Worm (Caenorhabditis elegans) whole organism, L3 larva: ENCODE results near the gene hcp-1.

Source experiments
- ceh-9 ChIP-seq: sonication (generic microtip); optimal IDR thresholded peaks from 2 replicates; lab custom pipeline; 2018; ENCODE audit warnings: missing biosample characterization, missing genetic modification characterization
- pha-4 ChIP-seq: fragments of 150-350 bp; optimal IDR thresholded peaks from 2 replicates; lab custom pipeline; 2014; ENCODE audit warnings: missing biosample characterization, missing genetic modification reagents, missing genetic modification characterization
- unc-39 ChIP-seq: sonication (generic microtip); optimal IDR thresholded peaks from 4 replicates; lab custom pipeline; 2017; ENCODE audit warnings: missing biosample characterization, missing genetic modification characterization

DNA sequence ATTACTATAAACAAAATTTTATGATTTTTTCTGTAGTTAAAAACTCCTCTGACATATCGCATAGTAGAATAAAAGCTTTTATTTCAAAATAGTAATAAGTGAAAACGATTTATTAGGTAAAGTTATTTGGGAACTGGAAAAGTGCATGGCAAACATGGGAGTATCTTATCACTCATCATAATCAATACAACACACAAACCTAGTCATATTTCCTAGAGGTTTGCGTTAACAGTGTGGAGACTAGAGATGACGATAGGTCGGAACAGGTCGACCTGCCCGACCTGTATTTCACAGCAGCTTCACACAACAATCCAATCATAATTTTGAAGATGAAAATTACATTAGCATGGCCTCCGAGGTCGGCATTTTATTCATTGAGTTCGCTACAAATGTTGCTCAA is 14.0 kb upstream of the hcp-1 start, which contains the start of gene EGAP9.3:
- TF ChIP-seq unc-39 (tag; lab: Kevin White, UChicago) = no peak
- no peak for TF ChIP-seq ceh-9
- TF ChIP-seq pha-4 = no peak
